Worm (Caenorhabditis elegans) whole organism, L4 larva: ENCODE results near the gene C44H9.6.

Source experiments
- F37D6.2 ChIP-seq: sonication (generic microtip); optimal IDR thresholded peaks from 2 replicates; lab custom pipeline; 2016; ENCODE audit warnings: mild to moderate bottlenecking, missing genetic modification characterization, missing compliant biosample characterization
- Y5F2A.4 ChIP-seq: fragments of 200-800 bp; sonication (Bioruptor generic); optimal IDR thresholded peaks from 2 replicates; lab custom pipeline; 2018; ENCODE audit warnings: mild to moderate bottlenecking, missing genetic modification characterization, missing compliant biosample characterization
- aly-2 ChIP-seq: sonication (generic microtip); optimal IDR thresholded peaks from 2 replicates; lab custom pipeline; 2018; ENCODE audit warnings: missing biosample characterization, missing genetic modification characterization
- ama-1 ChIP-seq: fragments of 150-350 bp; optimal IDR thresholded peaks from 2 replicates; lab custom pipeline; 2014; ENCODE audit warnings: inconsistent platforms, mixed read lengths
- lin-1 ChIP-seq: fragments of 200-800 bp; sonication (Bioruptor generic); IDR thresholded peaks from 2 replicates; pipeline ENCODE4 v1.3.6; 2022; ENCODE audit warnings: missing genetic modification reagents, missing genetic modification characterization, missing compliant biosample characterization
- mdl-1 ChIP-seq, 2 experiments: fragments of 150-350 bp in 1 of 2; sonication (generic microtip) in 1 of 2; optimal IDR thresholded peaks; 2 replicates each; lab custom pipeline; 2014 to 2017; ENCODE audit warnings: missing biosample characterization in 2 of 2, missing genetic modification characterization in 2 of 2

- TF ChIP-seq mdl-1 (tag; optimal IDR thresholded peaks at IDR 0.05; lab: Kevin White, UChicago): peak; percentile 43 to 88
- peak; percentile 10 for TF ChIP-seq ama-1 (lab: Kevin White, UChicago)
- TF ChIP-seq Y5F2A.4 (GFP tag; lab: Kevin White, UChicago): no peak
- TF ChIP-seq F37D6.2 (tag; lab: Kevin White, UChicago): peak; percentile 70
- no peak for TF ChIP-seq aly-2 (tag; lab: Kevin White, UChicago)
- no peak for TF ChIP-seq lin-1 (GFP tag; lab: Robert Waterston, UW)
Observed at ce11 chrV:12814481-12814882, 30.7 kb downstream of the C44H9.6 start.
